Worm (Caenorhabditis elegans): Measurements from ENCODE around the gene F12E12.1.

DNA sequence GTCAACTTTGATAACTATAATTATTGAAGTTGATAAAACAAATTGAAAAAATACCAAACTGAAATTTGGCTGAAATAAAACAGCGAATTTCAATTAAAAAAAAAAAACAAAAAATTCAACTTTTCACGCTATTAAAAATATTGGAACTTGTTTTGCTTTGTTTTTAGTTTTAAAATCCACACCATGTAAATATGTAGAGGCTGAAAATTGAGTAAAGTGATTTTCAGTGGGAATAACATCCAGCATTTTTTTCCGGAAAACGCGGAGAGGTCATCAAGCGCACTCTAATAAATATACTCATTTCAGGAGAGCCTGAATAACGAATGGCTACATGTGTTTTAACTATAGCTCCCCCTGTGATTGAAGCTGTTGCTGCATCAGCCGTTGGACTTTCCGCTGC is 11.9 kb downstream of the F12E12.1 start, which contains the start of gene rcd-1:
- TF ChIP-seq snpc-4 (tag; optimal IDR thresholded peaks at IDR 0.05) (no peak), mab-5 (tag; optimal IDR thresholded peaks at IDR 0.05) (no peak), nhr-11 (tag; optimal IDR thresholded peaks at IDR 0.05) (no peak)

All from whole organism, L2 larva.